Fruit fly (Drosophila melanogaster): ENCODE data around the gene Cbp80.

The Cbp80 gene

DNA sequence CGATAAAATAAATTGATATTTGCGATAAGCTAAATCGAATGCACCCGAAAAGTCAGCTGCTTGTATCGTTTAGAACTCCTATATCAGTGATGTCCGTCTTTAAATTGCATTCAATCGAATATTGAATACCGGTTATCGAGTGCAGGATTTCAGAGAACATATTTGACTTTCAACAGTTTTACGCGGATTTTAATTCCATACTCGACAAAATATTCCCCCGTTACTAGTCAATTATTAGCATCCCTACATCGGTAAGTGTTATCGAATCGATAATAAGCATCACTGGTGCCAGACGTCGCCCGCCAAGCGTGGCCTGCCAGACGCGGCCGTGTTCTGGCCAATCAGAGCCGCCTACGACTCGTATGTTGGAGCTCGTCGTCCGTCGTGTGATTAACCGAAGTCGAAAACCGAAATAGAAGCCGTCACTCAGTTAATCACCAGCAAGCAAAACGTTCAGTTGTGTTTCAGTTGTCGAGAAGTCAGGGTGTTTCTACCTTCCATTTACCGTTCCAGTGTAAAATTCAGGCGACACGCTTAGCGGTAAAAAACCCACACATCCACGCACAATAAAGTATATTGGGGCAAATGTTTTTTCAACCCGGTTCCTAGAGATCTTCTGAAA is 38.1 kb downstream of the Cbp80 start, which contains the start of gene ctp (continued):
- TF ChIP-seq CHES-1-like (GFP tag; optimal IDR thresholded peaks at IDR 0.05) (no peak), CG12744 (GFP tag; optimal IDR thresholded peaks at IDR 0.05) (no peak), dpn (GFP tag; optimal IDR thresholded peaks at IDR 0.05) (peak; percentile 27 to 41), sima (GFP tag; optimal IDR thresholded peaks at IDR 0.05) (no peak), az2 (GFP tag; optimal IDR thresholded peaks at IDR 0.05) (peak; percentile 25), CG14441 (GFP tag; IDR thresholded peaks at IDR 0.05) (no peak; the same call in 1 of the 2 replicates), ken (GFP tag; IDR thresholded peaks at IDR 0.05) (0 out of 3 replicates have a peak, but pooled peaks have one; percentile 17), trem (tag; optimal IDR thresholded peaks at IDR 0.05) (peak; percentile 31), CG32532 (GFP tag; IDR thresholded peaks at IDR 0.05) (peak; percentile 57; the same call in 1 of the 2 replicates), dati (GFP tag; IDR thresholded peaks at IDR 0.05) (no peak), caup (GFP tag; optimal IDR thresholded peaks at IDR 0.05; ENCODE audit: severe bottlenecking) (no peak), H2.0 (GFP tag; IDR thresholded peaks at IDR 0.05) (peak; percentile 4; the same call in 1 of the 2 replicates), twi (tag; optimal IDR thresholded peaks at IDR 0.05) (peak; percentile 21), nom (GFP tag; optimal IDR thresholded peaks at IDR 0.05) (peak; percentile 76), da (GFP tag; optimal IDR thresholded peaks at IDR 0.05) (no peak), Abd-B (GFP tag; optimal IDR thresholded peaks at IDR 0.05) (no peak), CG11504 (tag; optimal IDR thresholded peaks at IDR 0.05) (peak; percentile 37), zen2 (GFP tag; IDR thresholded peaks at IDR 0.05; ENCODE audit: partially characterized antibody) (peak; percentile 36; the same call in 1 of the 3 replicates), luna (GFP tag; optimal IDR thresholded peaks at IDR 0.05) (no peak), fd3F (GFP tag; optimal IDR thresholded peaks at IDR 0.05) (peak; percentile 8), stwl (tag; optimal IDR thresholded peaks at IDR 0.05) (peak; percentile 97), Tbp (GFP tag; optimal IDR thresholded peaks at IDR 0.05) (no peak), CG12391 (tag; optimal IDR thresholded peaks at IDR 0.05) (peak; percentile 54), Atf6 (GFP tag; IDR thresholded peaks at IDR 0.05) (peak; percentile 40; the same call in 1 of the 2 replicates), sqz (GFP tag; optimal IDR thresholded peaks at IDR 0.05) (peak; percentile 70), CG1647 (GFP tag; optimal IDR thresholded peaks at IDR 0.05) (no peak), CG4404 (GFP tag; IDR thresholded peaks at IDR 0.05) (peak; percentile 33; the same call in 1 of the 2 replicates), Fer2 (tag; optimal IDR thresholded peaks at IDR 0.05) (no peak), CG7963 (GFP tag; IDR thresholded peaks at IDR 0.05; ENCODE audit: partially characterized antibody) (peak; percentile 64; the same call in 2 of the 3 replicates), CG3995 (GFP tag; optimal IDR thresholded peaks at IDR 0.05) (peak; percentile 68), eyg (GFP tag; optimal IDR thresholded peaks at IDR 0.05) (peak; percentile 35), sr (GFP tag; IDR thresholded peaks at IDR 0.05) (no peak; the same call in 2 of the 3 replicates), chinmo (GFP tag; IDR thresholded peaks at IDR 0.05; ENCODE audit: partially characterized antibody) (peak; percentile 77; the same call in 3 of the 4 replicates), CG10959 (GFP tag; IDR thresholded peaks at IDR 0.05) (no peak), Hr78 (GFP tag; optimal IDR thresholded peaks at IDR 0.05) (no peak), Taf1 (GFP tag; IDR thresholded peaks at IDR 0.05) (no peak), eve (GFP tag; optimal IDR thresholded peaks at IDR 0.05) (no peak), schlank (tag; optimal IDR thresholded peaks at IDR 0.05) (no peak), gsb-n (tag; optimal IDR thresholded peaks at IDR 0.05) (no peak), Ravus (GFP tag; IDR thresholded peaks at IDR 0.05) (no peak), CG6272 (GFP tag; IDR thresholded peaks at IDR 0.05) (0 out of 2 replicates have a peak, but pooled peaks have one; percentile 25), hbn (GFP tag; IDR thresholded peaks at IDR 0.05; ENCODE audit: partially characterized antibody) (peak; percentile 68)
